Fruit fly (Drosophila melanogaster): ENCODE measurements around the gene CG9588.

The CG9588 gene

DNA sequence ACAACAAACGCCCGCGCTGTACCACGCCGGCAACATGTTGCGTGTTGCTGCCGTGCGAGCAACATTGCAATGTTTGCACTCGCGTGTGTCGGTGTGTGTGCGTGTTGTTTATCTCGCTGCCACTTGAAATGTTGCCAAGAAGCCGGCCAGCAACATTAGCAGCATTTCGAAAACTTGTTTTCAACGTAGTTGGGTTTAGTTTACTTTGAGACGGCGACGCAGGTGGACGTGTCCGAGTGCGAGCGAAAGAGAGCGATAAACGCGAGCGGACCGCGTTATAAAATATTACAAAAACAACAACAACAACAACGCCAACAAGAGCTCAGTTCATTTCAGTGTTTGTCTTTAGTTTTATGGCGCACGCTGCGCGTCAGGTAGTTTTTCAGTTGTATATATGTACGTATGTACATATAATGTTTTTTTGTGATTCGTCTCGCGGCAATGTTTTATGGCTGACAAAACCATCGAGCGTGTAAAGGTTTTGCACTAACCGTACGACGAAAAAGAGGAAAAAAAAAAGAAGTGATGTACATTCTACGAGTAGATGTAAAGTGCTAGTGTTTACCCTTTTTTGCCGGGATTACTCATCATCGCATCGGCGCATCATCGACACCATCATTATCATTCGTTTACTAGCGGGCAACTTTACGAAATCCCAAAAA is 38.7 kb upstream of the CG9588 start, which contains the start of gene kmr (continued):
- TF ChIP-seq sim (GFP tag; IDR thresholded peaks at IDR 0.05) (peak; percentile 76), H15 (GFP tag; IDR thresholded peaks at IDR 0.05) (no peak), lilli (GFP tag; optimal IDR thresholded peaks at IDR 0.05) (peak; percentile 28), CG15601 (tag; optimal IDR thresholded peaks at IDR 0.05) (peak; percentile 42), tap (tag; optimal IDR thresholded peaks at IDR 0.05) (peak; percentile 67), Stat92E (GFP tag; optimal IDR thresholded peaks at IDR 0.05) (peak in 1 of 3 experiments; percentile 70), jing (GFP tag; optimal IDR thresholded peaks at IDR 0.05) (no peak), CG5180 (GFP tag; optimal IDR thresholded peaks at IDR 0.05) (peak; percentile 47), E2f1 (GFP tag; IDR thresholded peaks at IDR 0.05) (no peak), CG2875 (GFP tag; optimal IDR thresholded peaks at IDR 0.05) (peak; percentile 49), dpn (GFP tag; optimal IDR thresholded peaks at IDR 0.05) (peak; percentile 9 to 15), CG10267 (tag; optimal IDR thresholded peaks at IDR 0.05) (peak; percentile 32), HLH3B (GFP tag; IDR thresholded peaks at IDR 0.05) (peak; percentile 41; the same call in 1 of the 2 replicates), Hand (GFP tag; optimal IDR thresholded peaks at IDR 0.05) (peak; percentile 58), psq (GFP tag; optimal IDR thresholded peaks at IDR 0.05) (no peak), CG7839 (tag; optimal IDR thresholded peaks at IDR 0.05) (peak; percentile 12), ac (GFP tag; optimal IDR thresholded peaks at IDR 0.05) (peak; percentile 44), B-H2 (GFP tag; optimal IDR thresholded peaks at IDR 0.05) (peak; percentile 67), Ets65A (GFP tag) (no peak), amos (GFP tag; IDR thresholded peaks at IDR 0.05; ENCODE audit: partially characterized antibody) (peak; percentile 43; the same call in 1 of the 2 replicates), chif (GFP tag; optimal IDR thresholded peaks at IDR 0.05) (peak in 1 of 2 experiments; percentile 31), unc-4 (GFP tag; IDR thresholded peaks at IDR 0.05; ENCODE audit: partially characterized antibody) (0 out of 2 replicates have a peak, but pooled peaks have one; percentile 43), CG31441 (GFP tag; IDR thresholded peaks at IDR 0.05) (peak; percentile 34; the same call in 1 of the 2 replicates), nom (GFP tag; optimal IDR thresholded peaks at IDR 0.05) (peak; percentile 52), onecut (GFP tag; IDR thresholded peaks at IDR 0.05) (peak; percentile 52), HHEX (GFP tag; optimal IDR thresholded peaks at IDR 0.05) (peak; percentile 62), chinmo (GFP tag; IDR thresholded peaks at IDR 0.05; ENCODE audit: partially characterized antibody) (peak; percentile 98), CG18476 (GFP tag; optimal IDR thresholded peaks at IDR 0.05) (peak; percentile 24), CG15696 (tag; optimal IDR thresholded peaks at IDR 0.05) (peak; percentile 18), az2 (GFP tag; optimal IDR thresholded peaks at IDR 0.05) (no peak), unpg (GFP tag; optimal IDR thresholded peaks at IDR 0.05) (peak; percentile 54), CG6854 (GFP tag; optimal IDR thresholded peaks at IDR 0.05) (peak; percentile 69), CG3163 (GFP tag; optimal IDR thresholded peaks at IDR 0.05) (peak; percentile 13), crol (GFP tag; IDR thresholded peaks at IDR 0.05) (no peak), CG13287 (GFP tag; IDR thresholded peaks at IDR 0.05; ENCODE audit: partially characterized antibody) (peak; percentile 65; the same call in 1 of the 2 replicates), HLH4C (GFP tag; IDR thresholded peaks at IDR 0.05; ENCODE audit: partially characterized antibody) (0 out of 3 replicates have a peak, but pooled peaks have one; percentile 27), Pdp1 (GFP tag; optimal IDR thresholded peaks at IDR 0.05) (peak in 1 of 2 experiments; percentile 85), CG4282 (GFP tag; optimal IDR thresholded peaks at IDR 0.05) (peak; percentile 14), ato (GFP tag; IDR thresholded peaks at IDR 0.05; ENCODE audit: partially characterized antibody) (peak; percentile 67; the same call in 1 of the 2 replicates), CG42726 (GFP tag; IDR thresholded peaks at IDR 0.05; ENCODE audit: partially characterized antibody) (peak; percentile 54; the same call in 1 of the 2 replicates), CG34376 (GFP tag; optimal IDR thresholded peaks at IDR 0.05) (peak; percentile 78), CG8359 (GFP tag; optimal IDR thresholded peaks at IDR 0.05; ENCODE audit: borderline replicate concordance) (peak; percentile 22), ci (GFP tag; IDR thresholded peaks at IDR 0.05) (peak; percentile 77; the same call in 2 of the 3 replicates), CG14710 (tag; optimal IDR thresholded peaks at IDR 0.05) (no peak), sens (GFP tag) (peak; percentile 68), cas (GFP tag; IDR thresholded peaks at IDR 0.05) (peak; percentile 8; the same call in 1 of the 2 replicates), caup (GFP tag; optimal IDR thresholded peaks at IDR 0.05; ENCODE audit: severe bottlenecking) (peak; percentile 59)
